Fruit fly (Drosophila melanogaster): Measurements from ENCODE around the gene CG15365.

CG15365 gene

dm6 chrX:9048385-9048750 lies 19.4 kb downstream of the CG15365 start:
- TF ChIP-seq noc (tag; optimal IDR thresholded peaks at IDR 0.05): no peak

- peak; percentile 21 for TF ChIP-seq noc (tag; optimal IDR thresholded peaks at IDR 0.05)
Measured at dm6 chrX:9047725-9048384, 19.9 kb downstream of the CG15365 start.

dm6 chrX:9046986-9047385 lies 20.8 kb downstream of the CG15365 start:
- TF ChIP-seq noc (tag; optimal IDR thresholded peaks at IDR 0.05): no peak

- no peak for TF ChIP-seq noc (tag; optimal IDR thresholded peaks at IDR 0.05)
Measured at dm6 chrX:9046383-9046941, 21.3 kb downstream of the CG15365 start.

- no peak for TF ChIP-seq noc (tag; optimal IDR thresholded peaks at IDR 0.05)
Measured at dm6 chrX:9044857-9045256, 22.9 kb downstream of the CG15365 start.

- TF ChIP-seq noc (tag; optimal IDR thresholded peaks at IDR 0.05): no peak
Measured at dm6 chrX:9043711-9044505, 23.9 kb downstream of the CG15365 start.

- TF ChIP-seq noc (tag; optimal IDR thresholded peaks at IDR 0.05): no peak
Measured at dm6 chrX:9042457-9043045, 25.2 kb downstream of the CG15365 start.

- TF ChIP-seq noc (tag; optimal IDR thresholded peaks at IDR 0.05): no peak
Measured at dm6 chrX:9041789-9042456, 25.9 kb downstream of the CG15365 start.

dm6 chrX:9040855-9041254 lies 26.9 kb downstream of the CG15365 start:
- no peak for TF ChIP-seq noc (tag; optimal IDR thresholded peaks at IDR 0.05)

- no peak for TF ChIP-seq noc (tag; optimal IDR thresholded peaks at IDR 0.05)
Measured at dm6 chrX:9038778-9039177, 29.0 kb downstream of the CG15365 start.

dm6 chrX:9036113-9036512 lies 31.7 kb downstream of the CG15365 start:
- no peak for TF ChIP-seq noc (tag; optimal IDR thresholded peaks at IDR 0.05)

- TF ChIP-seq noc (tag; optimal IDR thresholded peaks at IDR 0.05): no peak
Measured at dm6 chrX:9029900-9030373, 37.8 kb downstream of the CG15365 start, which contains the start of gene Nost. Gene Nost, plus strand, starts transcription at chrX:9030205.

dm6 chrX:9029416-9029815 lies 38.4 kb downstream of the CG15365 start:
- no peak for TF ChIP-seq noc (tag; optimal IDR thresholded peaks at IDR 0.05)

dm6 chrX:9020092-9020491 lies 47.7 kb downstream of the CG15365 start:
- no peak for TF ChIP-seq noc (tag; optimal IDR thresholded peaks at IDR 0.05)

- TF ChIP-seq noc (tag; optimal IDR thresholded peaks at IDR 0.05): no peak
Measured at dm6 chrX:9013339-9013939, 54.3 kb downstream of the CG15365 start.

- TF ChIP-seq noc (tag; optimal IDR thresholded peaks at IDR 0.05): no peak
Measured at dm6 chrX:9012722-9013121, 55.1 kb downstream of the CG15365 start.

All from whole organism, larva.